Fruit fly (Drosophila melanogaster) whole organism, wandering third instar larva: Measurements from ENCODE around the gene CG4119.

Experiments used
- CG32264 ChIP-seq: fragments of 200-800 bp; sonication (Bioruptor generic); optimal IDR thresholded peaks from 2 replicates; lab custom pipeline; 2016; ENCODE audit warnings: missing biosample characterization, missing genetic modification characterization
- CG9705 ChIP-seq: fragments of 200-800 bp; sonication (Bioruptor generic); optimal IDR thresholded peaks from 2 replicates; lab custom pipeline; 2018; ENCODE audit warnings: missing biosample characterization, mild to moderate bottlenecking, missing genetic modification characterization
- CrebA ChIP-seq: fragments of 200-800 bp; sonication (Bioruptor generic); optimal IDR thresholded peaks from 2 replicates; lab custom pipeline; 2016; ENCODE audit warnings: missing biosample characterization, mild to moderate bottlenecking, missing genetic modification characterization, borderline replicate concordance
- Dfd ChIP-seq: fragments of >200 bp; optimal IDR thresholded peaks from 2 replicates; lab custom pipeline; 2017; ENCODE audit warnings: missing biosample characterization, missing genetic modification characterization
- Dif ChIP-seq: fragments of 200-275, 200-300 bp; sonication (Bioruptor generic); optimal IDR thresholded peaks from 2 replicates; lab custom pipeline; 2018; ENCODE audit warnings: missing biosample characterization, missing genetic modification characterization; ENCODE audit not compliant: partially characterized antibody
- GATAd ChIP-seq: sonication (Bioruptor generic); optimal IDR thresholded peaks from 2 replicates; lab custom pipeline; 2016; ENCODE audit warnings: missing biosample characterization, missing genetic modification characterization
- HLH106 ChIP-seq: fragments of 200-800 bp; optimal IDR thresholded peaks from 3 replicates; lab custom pipeline; 2019; ENCODE audit warnings: missing biosample characterization, mild to moderate bottlenecking, missing genetic modification characterization, moderate library complexity
- Hnf4 ChIP-seq: fragments of 200-800 bp; sonication (Bioruptor generic); optimal IDR thresholded peaks from 2 replicates; lab custom pipeline; 2016; ENCODE audit warnings: missing biosample characterization, mild to moderate bottlenecking, missing genetic modification characterization
- Hr78 ChIP-seq: fragments of >200 bp; optimal IDR thresholded peaks from 2 replicates; lab custom pipeline; 2017; ENCODE audit warnings: missing biosample characterization, missing genetic modification characterization
- Hr83 ChIP-seq: fragments of 200-300 bp; sonication (Bioruptor generic); optimal IDR thresholded peaks from 2 replicates; lab custom pipeline; 2016; ENCODE audit warnings: missing biosample characterization, mild to moderate bottlenecking, missing genetic modification characterization, moderate library complexity; ENCODE audit not compliant: poor library complexity, severe bottlenecking
- Jra ChIP-seq: sonication (Bioruptor generic); optimal IDR thresholded peaks from 2 replicates; lab custom pipeline; 2016; ENCODE audit warnings: missing biosample characterization, missing genetic modification characterization
- Mio ChIP-seq: sonication (Bioruptor generic); optimal IDR thresholded peaks from 2 replicates; lab custom pipeline; 2016; ENCODE audit warnings: missing biosample characterization, missing genetic modification characterization
- Myc ChIP-seq: fragments of >200 bp; optimal IDR thresholded peaks from 2 replicates; lab custom pipeline; 2017
- OdsH ChIP-seq: fragments of 200-800 bp; sonication (Bioruptor generic); optimal IDR thresholded peaks from 2 replicates; lab custom pipeline; 2016; ENCODE audit warnings: missing biosample characterization, mild to moderate bottlenecking, missing genetic modification characterization
- Rel ChIP-seq, 2 experiments: fragments of 200-800 bp; sonication (Bioruptor generic) in 1 of 2; optimal IDR thresholded peaks; 2 replicates in 1 of 2; 3 replicates in 1 of 2; lab custom pipeline; 2016 to 2019; ENCODE audit warnings: mild to moderate bottlenecking in 2 of 2, missing biosample characterization in 2 of 2, missing genetic modification characterization in 2 of 2, moderate library complexity in 1 of 2
- Sp1 ChIP-seq: fragments of 200-800 bp; sonication (Bioruptor generic); optimal IDR thresholded peaks from 3 replicates; lab custom pipeline; 2019; ENCODE audit warnings: missing biosample characterization, mild to moderate bottlenecking, missing genetic modification characterization, moderate library complexity
- Vsx2 ChIP-seq: fragments of 200-300, 225-300 bp; sonication (Bioruptor generic); optimal IDR thresholded peaks from 2 replicates; lab custom pipeline; 2018; ENCODE audit warnings: missing biosample characterization, missing genetic modification characterization; ENCODE audit not compliant: partially characterized antibody
- br ChIP-seq: fragments of 200-800 bp; sonication (Bioruptor generic); optimal IDR thresholded peaks from 2 replicates; lab custom pipeline; 2016; ENCODE audit warnings: missing biosample characterization, missing genetic modification characterization
- brk ChIP-seq: fragments of 200-800 bp; sonication (Bioruptor generic); optimal IDR thresholded peaks from 2 replicates; lab custom pipeline; 2016; ENCODE audit warnings: missing biosample characterization, mild to moderate bottlenecking, missing genetic modification characterization
- dl ChIP-seq, 2 experiments: fragments of 175-275, 200-275 bp in 1 of 2; fragments of 200-275 bp in 1 of 2; sonication (Bioruptor generic); optimal IDR thresholded peaks; lab custom pipeline; 2018; ENCODE audit warnings: mild to moderate bottlenecking in 2 of 2, missing biosample characterization in 2 of 2, missing genetic modification characterization in 2 of 2, moderate library complexity in 2 of 2; ENCODE audit not compliant: partially characterized antibody in 2 of 2, insufficient read depth in 1 of 2
- dmrt93B ChIP-seq: fragments of 200-800 bp; sonication (Bioruptor generic); optimal IDR thresholded peaks from 2 replicates; lab custom pipeline; 2018; ENCODE audit warnings: missing biosample characterization, mild to moderate bottlenecking, missing genetic modification characterization
- dsf ChIP-seq: sonication (Bioruptor generic); optimal IDR thresholded peaks from 2 replicates; lab custom pipeline; 2016; ENCODE audit warnings: missing biosample characterization, missing genetic modification characterization, borderline replicate concordance
- ey ChIP-seq: fragments of 200-800 bp; sonication (Bioruptor generic); optimal IDR thresholded peaks from 2 replicates; lab custom pipeline; 2016; ENCODE audit warnings: missing biosample characterization, missing genetic modification characterization
- foxo ChIP-seq, 2 experiments: fragments of 200-800 bp; sonication (Bioruptor generic); optimal IDR thresholded peaks; 2 replicates in 1 of 2; 3 replicates in 1 of 2; lab custom pipeline; 2016 to 2017; ENCODE audit warnings: missing biosample characterization in 2 of 2, missing genetic modification characterization in 2 of 2
- fru ChIP-seq: fragments of 200-800 bp; sonication (Bioruptor generic); optimal IDR thresholded peaks from 3 replicates; lab custom pipeline; 2016; ENCODE audit warnings: missing biosample characterization, mild to moderate bottlenecking, missing genetic modification characterization
- h ChIP-seq: fragments of 200-800 bp; sonication (Bioruptor generic); optimal IDR thresholded peaks from 3 replicates; lab custom pipeline; 2016; ENCODE audit warnings: missing biosample characterization, mild to moderate bottlenecking, missing genetic modification characterization
- jim ChIP-seq: fragments of 175-275, 200-325 bp; sonication (Bioruptor generic); optimal IDR thresholded peaks from 2 replicates; lab custom pipeline; 2016; ENCODE audit warnings: missing biosample characterization, mild to moderate bottlenecking, missing genetic modification characterization
- pan ChIP-seq: fragments of >200 bp; optimal IDR thresholded peaks from 2 replicates; lab custom pipeline; 2017
- psq ChIP-seq: fragments of 200-800 bp; sonication (Bioruptor generic); optimal IDR thresholded peaks from 3 replicates; lab custom pipeline; 2017; ENCODE audit warnings: missing biosample characterization, mild to moderate bottlenecking, missing genetic modification characterization, moderate library complexity
- rgr ChIP-seq: fragments of 200-800 bp; sonication (Bioruptor generic); optimal IDR thresholded peaks from 3 replicates; lab custom pipeline; 2016; ENCODE audit warnings: missing biosample characterization, mild to moderate bottlenecking, missing genetic modification characterization
- sage ChIP-seq: fragments of 200-800 bp; sonication (Bioruptor generic); optimal IDR thresholded peaks from 2 replicates; lab custom pipeline; 2016; ENCODE audit warnings: missing biosample characterization, mild to moderate bottlenecking, missing genetic modification characterization
- sv ChIP-seq: fragments of 200-800 bp; sonication (Bioruptor generic); optimal IDR thresholded peaks from 3 replicates; lab custom pipeline; 2016; ENCODE audit warnings: missing biosample characterization, missing genetic modification characterization
- tai ChIP-seq: sonication (Bioruptor generic); optimal IDR thresholded peaks from 2 replicates; lab custom pipeline; 2016; ENCODE audit warnings: missing biosample characterization, missing genetic modification characterization
- woc ChIP-seq: sonication (Bioruptor generic); optimal IDR thresholded peaks from 2 replicates; lab custom pipeline; 2016; ENCODE audit warnings: missing biosample characterization, mild to moderate bottlenecking, missing genetic modification characterization

Gene CG4119

DNA sequence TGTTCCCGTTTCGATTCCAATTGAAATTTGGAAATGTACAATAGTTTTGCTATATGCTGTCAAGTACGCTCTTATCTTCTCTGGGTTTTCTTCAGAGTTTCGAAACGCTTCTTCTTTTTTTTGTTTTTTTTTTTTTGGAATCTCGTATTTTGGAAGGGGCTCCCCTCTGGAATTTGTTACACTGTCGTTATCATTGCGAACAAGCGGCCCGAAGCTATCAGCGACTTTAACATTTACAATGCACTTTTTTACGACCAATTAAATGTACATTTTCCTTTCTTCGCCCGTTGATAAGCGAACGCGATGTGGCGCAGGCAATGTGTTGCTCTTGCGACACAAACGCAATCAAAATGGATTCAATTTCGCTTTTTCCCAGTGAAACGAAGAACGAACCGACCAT, 11.0 kb downstream of the CG4119 start:
- TF ChIP-seq Dif (no peak), Rel (GFP tag; optimal IDR thresholded peaks at IDR 0.05; lab: Kevin White, UChicago) (no peak), Rel (tag; optimal IDR thresholded peaks at IDR 0.05; lab: Kevin White, UChicago) (peak; percentile 85)
- TF ChIP-seq, all 38 proteins: peak for 1

DNA sequence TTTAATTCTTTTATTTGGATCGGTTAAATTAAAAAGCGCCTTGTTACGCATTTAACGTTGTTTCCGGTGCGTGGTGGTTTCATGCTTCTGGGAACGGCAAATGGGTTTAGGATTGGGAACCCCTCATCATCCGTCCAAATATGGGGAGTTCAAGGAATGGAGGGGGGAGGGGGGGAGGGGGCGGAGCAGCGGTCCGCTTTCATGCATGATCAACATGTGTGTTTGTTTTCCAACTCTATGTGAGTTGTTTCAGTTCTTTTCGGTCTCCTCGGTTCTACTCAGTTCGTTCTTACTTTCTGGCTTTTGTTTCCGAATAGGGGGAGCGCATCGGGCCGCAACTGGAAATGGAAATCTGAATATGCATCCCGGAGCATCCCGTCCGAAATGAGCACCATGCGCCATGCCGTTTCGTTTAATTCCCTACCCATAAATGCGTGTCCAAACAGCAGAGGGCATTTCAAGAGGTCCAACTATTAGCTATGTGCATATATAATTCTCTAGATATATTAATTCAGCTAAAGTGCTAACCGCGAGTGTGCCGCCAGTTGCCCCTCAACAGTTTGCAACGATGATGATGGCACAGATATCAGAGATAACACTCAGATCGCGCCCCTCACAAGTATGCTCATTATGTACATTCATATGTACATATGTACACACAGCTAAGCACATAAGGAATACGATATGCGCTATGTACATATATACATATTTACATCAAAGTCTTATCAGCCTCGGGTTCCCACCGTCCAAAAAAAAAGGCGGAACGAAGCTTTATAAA, 11.7 kb downstream of the CG4119 start:
- TF ChIP-seq Mio (GFP tag; lab: Kevin White, UChicago) (no peak), CG9705 (GFP tag; lab: Kevin White, UChicago) (peak; percentile 48), pan (lab: Kevin White, UChicago) (no peak), ey (GFP tag; lab: Kevin White, UChicago) (peak; percentile 11), CG32264 (GFP tag; lab: Kevin White, UChicago) (no peak), Hr83 (GFP tag; lab: Kevin White, UChicago) (peak; percentile 70), Sp1 (peak; percentile 70), jim (GFP tag; lab: Kevin White, UChicago) (no peak), fru (GFP tag; lab: Kevin White, UChicago) (peak; percentile 36), Vsx2 (no peak), foxo (GFP tag; optimal IDR thresholded peaks at IDR 0.05; lab: Kevin White, UChicago) (peak in 1 of 2 experiments; percentile 59), dmrt93B (GFP tag; lab: Kevin White, UChicago) (peak; percentile 30), psq (GFP tag; lab: Kevin White, UChicago) (peak; percentile 52), tai (no peak), br (peak; percentile 63), Rel (GFP tag; optimal IDR thresholded peaks at IDR 0.05; lab: Kevin White, UChicago) (no peak), Rel (tag; optimal IDR thresholded peaks at IDR 0.05; lab: Kevin White, UChicago) (no peak), Jra (GFP tag; lab: Kevin White, UChicago) (peak; percentile 60), sage (GFP tag; lab: Kevin White, UChicago) (peak; percentile 8), Myc (no peak), brk (no peak), Hnf4 (GFP tag; lab: Kevin White, UChicago) (peak; percentile 73), rgr (GFP tag; lab: Kevin White, UChicago) (peak; percentile 52), CrebA (GFP tag; lab: Kevin White, UChicago) (no peak), Hr78 (GFP tag; lab: Kevin White, UChicago) (no peak), dsf (GFP tag; lab: Kevin White, UChicago) (peak; percentile 33), Dif (no peak), woc (GFP tag; lab: Kevin White, UChicago) (no peak), HLH106 (peak; percentile 8), Dfd (GFP tag; lab: Kevin White, UChicago) (no peak), OdsH (GFP tag; lab: Kevin White, UChicago) (peak; percentile 57), dl (GFP tag; optimal IDR thresholded peaks at IDR 0.05; lab: Kevin White, UChicago; ENCODE audit: insufficient read depth in 1 of 2, partially characterized antibody in 2 of 2) (no peak), sv (peak; percentile 77), h (peak; percentile 66), GATAd (GFP tag; lab: Kevin White, UChicago) (peak; percentile 28)

DNA sequence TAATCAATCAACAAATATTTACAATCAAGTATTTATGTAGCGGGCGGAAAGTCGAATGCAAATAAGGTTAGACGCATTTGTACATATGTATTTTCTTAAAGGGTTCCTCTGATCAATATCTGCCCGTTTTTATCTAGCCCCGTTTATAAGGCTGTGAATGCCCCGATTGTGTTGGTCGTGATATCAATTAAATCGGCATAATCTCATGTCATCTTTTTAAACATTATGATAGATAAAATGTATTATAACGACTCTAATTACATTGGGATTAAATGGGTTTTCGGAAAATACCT, 12.3 kb downstream of the CG4119 start:
- TF ChIP-seq sv (peak; percentile 4), ey (GFP tag; lab: Kevin White, UChicago) (no peak)
